Worm (Caenorhabditis elegans) whole organism, L1 larva: Measurements from ENCODE around the gene ucr-1.

Experiments
- C16A3.4 ChIP-seq: fragments of 150-350 bp; optimal IDR thresholded peaks from 2 replicates; lab custom pipeline; 2014; ENCODE audit warnings: missing biosample characterization, missing genetic modification characterization
- Y116A8C.19 ChIP-seq: sonication (generic microtip); optimal IDR thresholded peaks from 2 replicates; lab custom pipeline; 2016; ENCODE audit warnings: missing compliant biosample characterization, missing genetic modification characterization, borderline replicate concordance
- aha-1 ChIP-seq: fragments of 150-350 bp; optimal IDR thresholded peaks from 2 replicates; lab custom pipeline; 2014; ENCODE audit warnings: missing biosample characterization, missing genetic modification characterization
- alr-1 ChIP-seq: fragments of 200-800 bp; sonication (Bioruptor generic); optimal IDR thresholded peaks from 2 replicates; lab custom pipeline; 2018; ENCODE audit warnings: borderline replicate concordance, mild to moderate bottlenecking, missing genetic modification characterization, missing compliant biosample characterization
- blmp-1 ChIP-seq: fragments of 150-350 bp; optimal IDR thresholded peaks from 2 replicates; lab custom pipeline; 2014; ENCODE audit warnings: missing biosample characterization, missing genetic modification characterization
- ceh-8 ChIP-seq: fragments of 200-800 bp; sonication (Bioruptor generic); optimal IDR thresholded peaks from 2 replicates; lab custom pipeline; 2018; ENCODE audit warnings: mild to moderate bottlenecking, missing genetic modification characterization, moderate library complexity, missing compliant biosample characterization
- ceh-88 ChIP-seq: fragments of 200-800 bp; sonication (Bioruptor generic); IDR thresholded peaks from 2 replicates; pipeline ENCODE4 v1.3.6; 2022; ENCODE audit warnings: missing genetic modification characterization, missing compliant biosample characterization
- dpl-1 ChIP-seq, 3 experiments: fragments of 150-350 bp in 2 of 3; sonication (generic microtip) in 1 of 3; optimal IDR thresholded peaks; 2 replicates each; lab custom pipeline; 2014 to 2017; ENCODE audit warnings: missing biosample characterization in 3 of 3, missing genetic modification characterization in 3 of 3, missing genetic modification reagents in 3 of 3
- dsc-1 ChIP-seq: sonication (generic microtip); optimal IDR thresholded peaks from 2 replicates; lab custom pipeline; 2016; ENCODE audit warnings: mild to moderate bottlenecking, missing genetic modification characterization, missing compliant biosample characterization
- efl-1 ChIP-seq, 4 experiments: fragments of 150-350 bp; optimal IDR thresholded peaks in 3 of 4; peaks in 1 of 4; 1 replicate in 1 of 4; 2 replicates in 3 of 4; lab custom pipeline; 2014; ENCODE audit warnings: missing biosample characterization in 2 of 4, missing genetic modification characterization in 2 of 4, missing genetic modification reagents in 2 of 4
- efl-3 ChIP-seq: fragments of 200-800 bp; sonication (Bioruptor generic); optimal IDR thresholded peaks from 2 replicates; lab custom pipeline; 2018; ENCODE audit warnings: mild to moderate bottlenecking, missing genetic modification characterization, missing compliant biosample characterization
- egl-13 ChIP-seq: sonication (generic microtip); optimal IDR thresholded peaks from 2 replicates; lab custom pipeline; 2016; ENCODE audit warnings: missing genotype, missing genetic modification reagents, missing genetic modification characterization, missing compliant biosample characterization
- egl-27 ChIP-seq, 2 experiments: fragments of 150-350 bp in 1 of 2; sonication (generic microtip); optimal IDR thresholded peaks; 3 replicates each; lab custom pipeline; 2017 to 2018; ENCODE audit warnings: missing biosample characterization in 2 of 2, missing genetic modification characterization in 2 of 2, missing genetic modification reagents in 2 of 2
- elt-2 ChIP-seq: sonication (generic microtip); optimal IDR thresholded peaks from 2 replicates; lab custom pipeline; 2016; ENCODE audit warnings: missing genetic modification characterization, mild to moderate bottlenecking, inconsistent platforms, missing compliant biosample characterization, missing genetic modification reagents
- elt-3 ChIP-seq, 6 experiments: fragments of 150-350 bp in 1 of 6; sonication (generic microtip); optimal IDR thresholded peaks; 2 replicates each; lab custom pipeline; 2017 to 2018; ENCODE audit warnings: missing biosample characterization in 6 of 6, missing genetic modification characterization in 6 of 6, inconsistent platforms in 1 of 6
- fkh-10 ChIP-seq: sonication (generic microtip); optimal IDR thresholded peaks from 2 replicates; lab custom pipeline; 2017; ENCODE audit warnings: missing biosample characterization, missing genetic modification reagents, missing genetic modification characterization
- fkh-8 ChIP-seq: sonication (generic microtip); optimal IDR thresholded peaks from 2 replicates; lab custom pipeline; 2016; ENCODE audit warnings: mild to moderate bottlenecking, missing genetic modification characterization, missing compliant biosample characterization
- hlh-4 ChIP-seq: sonication (generic microtip); optimal IDR thresholded peaks from 2 replicates; lab custom pipeline; 2016; ENCODE audit warnings: mild to moderate bottlenecking, missing genetic modification characterization, missing compliant biosample characterization
- irx-1 ChIP-seq: sonication (generic microtip); optimal IDR thresholded peaks from 2 replicates; lab custom pipeline; 2016; ENCODE audit warnings: missing genetic modification characterization, missing compliant biosample characterization
- lin-13 ChIP-seq: fragments of 150-350 bp; optimal IDR thresholded peaks from 2 replicates; lab custom pipeline; 2014; ENCODE audit warnings: missing biosample characterization, missing genetic modification reagents, missing genetic modification characterization
- lin-14 ChIP-seq: fragments of 200-800 bp; sonication (Bioruptor generic); optimal IDR thresholded peaks from 2 replicates; lab custom pipeline; 2018; ENCODE audit warnings: mild to moderate bottlenecking, missing genetic modification characterization, moderate library complexity, missing compliant biosample characterization
- lin-35 ChIP-seq, 2 experiments: fragments of 150-350 bp; optimal IDR thresholded peaks; 2 replicates each; lab custom pipeline; 2014; ENCODE audit warnings: missing biosample characterization in 2 of 2, missing genetic modification characterization in 2 of 2, missing genetic modification reagents in 2 of 2
- lin-39 ChIP-seq: fragments of 150-350 bp; optimal IDR thresholded peaks from 2 replicates; lab custom pipeline; 2014; ENCODE audit warnings: missing biosample characterization, missing genetic modification reagents, missing genetic modification characterization
- lir-3 ChIP-seq: sonication (generic microtip); optimal IDR thresholded peaks from 2 replicates; lab custom pipeline; 2016; ENCODE audit warnings: mild to moderate bottlenecking, missing genetic modification characterization, moderate library complexity, missing compliant biosample characterization; ENCODE audit not compliant: poor library complexity
- mdl-1 ChIP-seq, 2 experiments: fragments of 150-350 bp; optimal IDR thresholded peaks; 2 replicates each; lab custom pipeline; 2014 to 2017; ENCODE audit warnings: missing biosample characterization in 2 of 2, missing genetic modification characterization in 2 of 2, inconsistent platforms in 1 of 2
- nhr-11 ChIP-seq: fragments of 150-350 bp; optimal IDR thresholded peaks from 2 replicates; lab custom pipeline; 2014; ENCODE audit warnings: missing biosample characterization, missing genetic modification characterization
- nhr-12 ChIP-seq: sonication (generic microtip); optimal IDR thresholded peaks from 2 replicates; lab custom pipeline; 2017; ENCODE audit warnings: missing biosample characterization, missing genetic modification characterization
- nhr-20 ChIP-seq: sonication (generic microtip); optimal IDR thresholded peaks from 2 replicates; lab custom pipeline; 2016; ENCODE audit warnings: mild to moderate bottlenecking, missing genetic modification characterization, missing compliant biosample characterization
- nhr-237 ChIP-seq: fragments of 150-350 bp; optimal IDR thresholded peaks from 2 replicates; lab custom pipeline; 2014; ENCODE audit warnings: missing biosample characterization, missing genetic modification characterization
- nhr-71 ChIP-seq: sonication (generic microtip); optimal IDR thresholded peaks from 2 replicates; lab custom pipeline; 2016; ENCODE audit warnings: mild to moderate bottlenecking, missing genetic modification characterization, moderate library complexity, missing compliant biosample characterization
- nhr-76 ChIP-seq: sonication (generic microtip); optimal IDR thresholded peaks from 2 replicates; lab custom pipeline; 2017; ENCODE audit warnings: missing biosample characterization, missing genetic modification characterization
- nhr-85 ChIP-seq: sonication (generic microtip); peaks from one replicate; lab custom pipeline; 2016; ENCODE audit warnings: missing genetic modification characterization, inconsistent platforms, missing compliant biosample characterization
- nhr-90 ChIP-seq: sonication (generic microtip); optimal IDR thresholded peaks from 2 replicates; lab custom pipeline; 2016; ENCODE audit warnings: mild to moderate bottlenecking, missing genetic modification characterization, missing compliant biosample characterization; ENCODE audit not compliant: poor library complexity
- pag-3 ChIP-seq: sonication (generic microtip); optimal IDR thresholded peaks from 2 replicates; lab custom pipeline; 2017; ENCODE audit warnings: missing genetic modification characterization, mild to moderate bottlenecking, missing compliant biosample characterization, antibody characterized with exemption, borderline replicate concordance; ENCODE audit not compliant: insufficient read depth
- rnt-1 ChIP-seq: sonication (generic microtip); optimal IDR thresholded peaks from 2 replicates; lab custom pipeline; 2016; ENCODE audit warnings: mild to moderate bottlenecking, missing genetic modification characterization, moderate library complexity, missing compliant biosample characterization
- snu-23 ChIP-seq: sonication (generic microtip); optimal IDR thresholded peaks from 2 replicates; lab custom pipeline; 2016; ENCODE audit warnings: missing genetic modification characterization, missing compliant biosample characterization
- sptf-1 ChIP-seq: fragments of 150-350 bp; optimal IDR thresholded peaks from 2 replicates; lab custom pipeline; 2014; ENCODE audit warnings: missing biosample characterization, missing genetic modification characterization
- sup-37 ChIP-seq: fragments of 200-800 bp; sonication (Bioruptor generic); optimal IDR thresholded peaks from 2 replicates; lab custom pipeline; 2018; ENCODE audit warnings: mild to moderate bottlenecking, missing genetic modification characterization, missing compliant biosample characterization
- tbx-2 ChIP-seq: sonication (generic microtip); optimal IDR thresholded peaks from 2 replicates; lab custom pipeline; 2016; ENCODE audit warnings: missing genetic modification characterization, missing compliant biosample characterization
- unc-30 ChIP-seq: sonication (generic microtip); optimal IDR thresholded peaks from 2 replicates; lab custom pipeline; 2017; ENCODE audit warnings: missing biosample characterization, missing genetic modification characterization
- unc-86 ChIP-seq: sonication (generic microtip); optimal IDR thresholded peaks from 2 replicates; lab custom pipeline; 2016; ENCODE audit warnings: missing genetic modification characterization, missing compliant biosample characterization
- unc-98 ChIP-seq: fragments of 200-800 bp; sonication (Bioruptor generic); IDR thresholded peaks from 2 replicates; pipeline ENCODE4 v1.3.6; 2022; ENCODE audit warnings: missing genetic modification characterization, missing compliant biosample characterization
- xbp-1 ChIP-seq: sonication (generic microtip); optimal IDR thresholded peaks from 2 replicates; lab custom pipeline; 2016; ENCODE audit warnings: missing genetic modification characterization, missing compliant biosample characterization
- ztf-11 ChIP-seq, 2 experiments: sonication (generic microtip); optimal IDR thresholded peaks; 2 replicates each; lab custom pipeline; 2016 to 2017; ENCODE audit warnings: missing genetic modification characterization in 2 of 2, missing biosample characterization in 1 of 2, missing compliant biosample characterization in 1 of 2

Gene ucr-1

DNA sequence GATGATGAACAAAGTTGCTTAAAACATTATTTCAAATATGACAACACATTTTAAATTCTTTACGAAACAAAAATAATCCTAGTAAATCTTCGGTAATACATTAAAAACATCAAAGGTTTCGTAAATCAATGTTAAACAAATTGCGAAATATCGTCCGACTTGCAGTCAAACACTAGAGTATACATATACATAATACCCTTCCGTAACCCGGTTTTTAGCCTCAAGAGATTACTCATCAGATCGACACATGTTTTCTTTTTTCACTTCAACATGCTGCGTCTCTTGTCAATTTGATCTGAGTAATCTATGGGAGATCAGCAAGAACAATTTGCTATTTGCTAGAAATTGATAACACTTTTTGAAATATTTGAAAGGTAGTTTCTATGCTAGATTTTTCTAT, 45.6 kb upstream of the ucr-1 start (continued):
- no peak for TF ChIP-seq sptf-1 (tag; lab: Kevin White, UChicago)
- no peak for TF ChIP-seq nhr-11 (tag; lab: Kevin White, UChicago)
- no peak for TF ChIP-seq ztf-11 (tag; optimal IDR thresholded peaks at IDR 0.05; lab: Kevin White, UChicago)
- no peak for TF ChIP-seq nhr-90 (tag; lab: Kevin White, UChicago)
- no peak for TF ChIP-seq fkh-10 (GFP tag; lab: Kevin White, UChicago)
- no peak for TF ChIP-seq nhr-76
- TF ChIP-seq unc-30 (tag; lab: Kevin White, UChicago), result no peak
- TF ChIP-seq elt-2 (tag; lab: Kevin White, UChicago), result no peak
- TF ChIP-seq elt-3 (tag; optimal IDR thresholded peaks at IDR 0.05; lab: Kevin White, UChicago), result peak in 1 of 6 experiments; percentile 55
- no peak for TF ChIP-seq fkh-8
- TF ChIP-seq tbx-2 (tag; lab: Kevin White, UChicago), result no peak
- no peak for TF ChIP-seq aha-1 (tag; lab: Kevin White, UChicago)
- TF ChIP-seq hlh-4 (tag; lab: Kevin White, UChicago), result no peak
- TF ChIP-seq sup-37 (GFP tag; lab: Kevin White, UChicago), result no peak
- TF ChIP-seq unc-98 (GFP tag; lab: Robert Waterston, UW), result no peak
- TF ChIP-seq nhr-12 (tag; lab: Kevin White, UChicago), result no peak
- TF ChIP-seq nhr-85, result no peak
- TF ChIP-seq ceh-88 (GFP tag; lab: Robert Waterston, UW), result no peak
- TF ChIP-seq rnt-1, result no peak

DNA sequence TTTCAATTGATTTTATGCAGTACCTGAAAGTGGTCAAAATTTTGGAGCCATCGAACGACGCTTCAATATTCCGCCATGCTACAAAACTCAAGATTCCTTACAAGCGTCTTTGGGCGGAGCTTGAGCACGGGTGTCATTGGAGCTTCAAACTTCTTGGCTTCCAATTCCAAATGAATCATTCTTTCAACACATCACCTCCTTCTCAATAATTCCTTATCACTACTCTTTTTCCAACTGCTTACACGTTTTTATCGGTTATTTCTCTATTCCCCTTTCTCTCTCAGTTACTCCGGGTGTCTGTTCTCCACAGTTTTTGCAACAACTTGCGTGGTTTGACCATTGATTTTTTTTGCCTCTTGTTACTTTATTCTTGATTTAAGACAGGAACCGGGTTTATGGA, 45.2 kb upstream of the ucr-1 start, which contains the start of gene F09F7.5:
Gene F09F7.5 (plus strand): TSS at position 258 of the 400 bp plus-strand sequence.
- TF ChIP-seq nhr-20 (tag; lab: Kevin White, UChicago) (no peak), nhr-85 (peak; percentile 45), efl-1 (optimal IDR thresholded peaks at IDR 0.05; lab: Kevin White, UChicago) (no peak), efl-1 (GFP tag; optimal IDR thresholded peaks at IDR 0.05 in 1 of 2; lab: Kevin White, UChicago) (peak in 1 of 2 experiments; percentile 56)

- TF ChIP-seq nhr-12 (tag; lab: Kevin White, UChicago), result no peak
- no peak for TF ChIP-seq efl-3 (GFP tag; lab: Kevin White, UChicago)
- TF ChIP-seq snu-23, result peak; percentile 58
- peak; percentile 18 for TF ChIP-seq tbx-2 (tag; lab: Kevin White, UChicago)
- no peak for TF ChIP-seq alr-1 (tag; lab: Kevin White, UChicago)
- no peak for TF ChIP-seq irx-1 (tag; lab: Kevin White, UChicago)
- TF ChIP-seq lir-3 (tag; lab: Kevin White, UChicago), result no peak
- no peak for TF ChIP-seq egl-27 (tag; optimal IDR thresholded peaks at IDR 0.05; lab: Kevin White, UChicago)
- no peak for TF ChIP-seq lin-13 (GFP tag; lab: Kevin White, UChicago)
- TF ChIP-seq lin-39 (tag; lab: Kevin White, UChicago), result no peak
- TF ChIP-seq ceh-8 (GFP tag; lab: Kevin White, UChicago), result no peak
- peak in 1 of 2 experiments; percentile 32 for TF ChIP-seq mdl-1 (tag; optimal IDR thresholded peaks at IDR 0.05; lab: Kevin White, UChicago)
- TF ChIP-seq unc-86 (tag; lab: Kevin White, UChicago), result no peak
- no peak for TF ChIP-seq fkh-10 (GFP tag; lab: Kevin White, UChicago)
- TF ChIP-seq egl-13 (tag; lab: Kevin White, UChicago), result no peak
- no peak for TF ChIP-seq Y116A8C.19 (tag; lab: Kevin White, UChicago)
- TF ChIP-seq aha-1 (tag; lab: Kevin White, UChicago), result no peak
- peak; percentile 25 for TF ChIP-seq nhr-71 (tag; lab: Kevin White, UChicago)
- TF ChIP-seq nhr-90 (tag; lab: Kevin White, UChicago), result no peak
- no peak for TF ChIP-seq xbp-1 (tag; lab: Kevin White, UChicago)
- no peak for TF ChIP-seq efl-1 (optimal IDR thresholded peaks at IDR 0.05; lab: Kevin White, UChicago)
- TF ChIP-seq efl-1 (GFP tag; optimal IDR thresholded peaks at IDR 0.05 in 1 of 2; lab: Kevin White, UChicago), result no peak
- no peak for TF ChIP-seq C16A3.4
- peak in 4 of 6 experiments; percentile 31 to 70 (median 48) for TF ChIP-seq elt-3 (tag; optimal IDR thresholded peaks at IDR 0.05; lab: Kevin White, UChicago)
- TF ChIP-seq nhr-20 (tag; lab: Kevin White, UChicago), result peak; percentile 53
- no peak for TF ChIP-seq sup-37 (GFP tag; lab: Kevin White, UChicago)
- TF ChIP-seq blmp-1 (tag; lab: Kevin White, UChicago), result peak; percentile 65
- peak; percentile 84 for TF ChIP-seq nhr-85
- no peak for TF ChIP-seq rnt-1
- TF ChIP-seq lin-14, result peak; percentile 54
- no peak for TF ChIP-seq dpl-1 (GFP tag; optimal IDR thresholded peaks at IDR 0.05; lab: Kevin White, UChicago)
- TF ChIP-seq unc-98 (GFP tag; lab: Robert Waterston, UW), result no peak
- TF ChIP-seq pag-3 (tag; lab: Kevin White, UChicago), result peak; percentile 2
- peak in 1 of 2 experiments; percentile 42 for TF ChIP-seq lin-35 (GFP tag; optimal IDR thresholded peaks at IDR 0.05; lab: Kevin White, UChicago)
- TF ChIP-seq dsc-1, result no peak
- TF ChIP-seq nhr-237 (tag; lab: Kevin White, UChicago), result no peak
Observed at ce11 chrIII:5550193-5550592, 41.7 kb upstream of the ucr-1 start.
